Worm (Caenorhabditis elegans) whole organism, late embryonic: ENCODE data around the gene msp-81.

ENCODE experiments used
- K02D7.2 ChIP-seq: sonication (generic microtip); optimal IDR thresholded peaks from 2 replicates; lab custom pipeline; 2017; ENCODE audit warnings: mild to moderate bottlenecking, missing genetic modification characterization, missing compliant biosample characterization
- ceh-14 ChIP-seq: sonication (generic microtip); optimal IDR thresholded peaks from 2 replicates; lab custom pipeline; 2016; ENCODE audit warnings: missing genotype, missing genetic modification characterization, missing compliant biosample characterization
- ceh-19 ChIP-seq: fragments of 200-800 bp; sonication (Bioruptor generic); optimal IDR thresholded peaks from 2 replicates; lab custom pipeline; 2018; ENCODE audit warnings: mild to moderate bottlenecking, missing genetic modification characterization, missing compliant biosample characterization
- ceh-2 ChIP-seq: sonication (generic microtip); optimal IDR thresholded peaks from 2 replicates; lab custom pipeline; 2016; ENCODE audit warnings: missing genotype, missing genetic modification characterization, missing compliant biosample characterization
- ceh-22 ChIP-seq: sonication (generic microtip); optimal IDR thresholded peaks from 2 replicates; lab custom pipeline; 2017; ENCODE audit warnings: missing biosample characterization, missing genetic modification characterization
- ceh-31 ChIP-seq: sonication (generic microtip); optimal IDR thresholded peaks from 2 replicates; lab custom pipeline; 2016; ENCODE audit warnings: missing genetic modification characterization, missing compliant biosample characterization
- ceh-34 ChIP-seq: sonication (generic microtip); optimal IDR thresholded peaks from 2 replicates; lab custom pipeline; 2016; ENCODE audit warnings: mild to moderate bottlenecking, missing genetic modification characterization, missing compliant biosample characterization
- ceh-6 ChIP-seq: fragments of 200-800 bp; sonication (Bioruptor generic); optimal IDR thresholded peaks from 2 replicates; lab custom pipeline; 2018; ENCODE audit warnings: mild to moderate bottlenecking, missing genetic modification characterization, missing compliant biosample characterization
- che-1 ChIP-seq: sonication (generic microtip); optimal IDR thresholded peaks from 2 replicates; lab custom pipeline; 2016; ENCODE audit warnings: mild to moderate bottlenecking, missing genetic modification characterization, missing compliant biosample characterization
- dmd-4 ChIP-seq: sonication (generic microtip); optimal IDR thresholded peaks from 2 replicates; lab custom pipeline; 2016; ENCODE audit warnings: borderline replicate concordance, missing genetic modification characterization, missing compliant biosample characterization
- dve-1 ChIP-seq: sonication (generic microtip); optimal IDR thresholded peaks from 2 replicates; lab custom pipeline; 2017; ENCODE audit warnings: antibody characterized with exemption, mild to moderate bottlenecking, missing genetic modification characterization, missing compliant biosample characterization
- elt-2 ChIP-seq: sonication (generic microtip); optimal IDR thresholded peaks from 2 replicates; lab custom pipeline; 2016; ENCODE audit warnings: missing genetic modification reagents, missing genetic modification characterization, missing compliant biosample characterization
- fkh-6 ChIP-seq: sonication (generic microtip); optimal IDR thresholded peaks from 2 replicates; lab custom pipeline; 2016; ENCODE audit warnings: missing genetic modification characterization, missing compliant biosample characterization
- hlh-13 ChIP-seq: fragments of 200-800 bp; sonication (Bioruptor generic); optimal IDR thresholded peaks from 2 replicates; lab custom pipeline; 2018; ENCODE audit warnings: mild to moderate bottlenecking, missing genetic modification characterization, missing compliant biosample characterization
- hlh-15 ChIP-seq: sonication (generic microtip); optimal IDR thresholded peaks from 2 replicates; lab custom pipeline; 2016; ENCODE audit warnings: missing genetic modification characterization, missing compliant biosample characterization
- hlh-30 ChIP-seq: sonication (generic microtip); optimal IDR thresholded peaks from 2 replicates; lab custom pipeline; 2017; ENCODE audit warnings: antibody characterized with exemption, missing genetic modification characterization, missing compliant biosample characterization; ENCODE audit not compliant: insufficient read depth
- hlh-6 ChIP-seq: sonication (generic microtip); optimal IDR thresholded peaks from 2 replicates; lab custom pipeline; 2016; ENCODE audit warnings: missing genotype, missing genetic modification characterization, missing compliant biosample characterization
- hlh-8 ChIP-seq: sonication (generic microtip); optimal IDR thresholded peaks from 2 replicates; lab custom pipeline; 2016; ENCODE audit warnings: missing genotype, missing genetic modification characterization, missing compliant biosample characterization
- lin-11 ChIP-seq: fragments of 200-800 bp; sonication (Bioruptor generic); optimal IDR thresholded peaks from 2 replicates; lab custom pipeline; 2018; ENCODE audit warnings: mild to moderate bottlenecking, missing genetic modification characterization, missing compliant biosample characterization
- mec-3 ChIP-seq: sonication (generic microtip); optimal IDR thresholded peaks from 2 replicates; lab custom pipeline; 2016; ENCODE audit warnings: borderline replicate concordance, missing genetic modification characterization, missing compliant biosample characterization
- nhr-232 ChIP-seq: sonication (generic microtip); optimal IDR thresholded peaks from 2 replicates; lab custom pipeline; 2016; ENCODE audit warnings: missing genetic modification characterization, missing compliant biosample characterization
- pat-9 ChIP-seq: fragments of 200-800 bp; sonication (Bioruptor generic); optimal IDR thresholded peaks from 2 replicates; lab custom pipeline; 2018; ENCODE audit warnings: mild to moderate bottlenecking, missing genetic modification characterization, moderate library complexity, missing compliant biosample characterization
- pha-2 ChIP-seq: sonication (generic microtip); optimal IDR thresholded peaks from 2 replicates; lab custom pipeline; 2017; ENCODE audit warnings: mild to moderate bottlenecking, missing genetic modification characterization, missing compliant biosample characterization
- pha-4 ChIP-seq: fragments of 150-350 bp; optimal IDR thresholded peaks from 2 replicates; lab custom pipeline; 2018; ENCODE audit warnings: missing biosample characterization, missing genetic modification reagents, missing genetic modification characterization
- pros-1 ChIP-seq: fragments of 150-350 bp; optimal IDR thresholded peaks from 2 replicates; lab custom pipeline; 2014; ENCODE audit warnings: missing biosample characterization, missing genetic modification reagents, missing genetic modification characterization
- rnt-1 ChIP-seq: sonication (generic microtip); optimal IDR thresholded peaks from 2 replicates; lab custom pipeline; 2016; ENCODE audit warnings: missing genetic modification characterization, missing compliant biosample characterization
- sox-2 ChIP-seq: fragments of 200-800 bp; sonication (Bioruptor generic); IDR thresholded peaks from 2 replicates; pipeline ENCODE4 v1.3.6; 2022; ENCODE audit warnings: missing genetic modification reagents, missing genetic modification characterization, missing compliant biosample characterization
- sox-4 ChIP-seq: sonication (generic microtip); optimal IDR thresholded peaks from 2 replicates; lab custom pipeline; 2017; ENCODE audit warnings: mild to moderate bottlenecking, missing genetic modification characterization, inconsistent platforms, missing compliant biosample characterization
- syd-9 ChIP-seq: sonication (generic microtip); optimal IDR thresholded peaks from 2 replicates; lab custom pipeline; 2016; ENCODE audit warnings: mild to moderate bottlenecking, missing genetic modification characterization, moderate library complexity, missing compliant biosample characterization
- tbx-7 ChIP-seq: sonication (generic microtip); optimal IDR thresholded peaks from 2 replicates; lab custom pipeline; 2016; ENCODE audit warnings: missing genotype, missing genetic modification characterization, missing compliant biosample characterization
- unc-3 ChIP-seq, 2 experiments: fragments of 200-800 bp in 1 of 2; sonication (Bioruptor generic) in 1 of 2; sonication (generic microtip) in 1 of 2; conservative IDR thresholded peaks in 1 of 2; optimal IDR thresholded peaks in 1 of 2; 2 replicates each; pipeline versions ENCODE4 v1.3.6 to Lab custom; 2016 to 2022; ENCODE audit warnings: missing compliant biosample characterization in 2 of 2, missing genetic modification characterization in 2 of 2, missing genetic modification reagents in 1 of 2
- unc-42 ChIP-seq: sonication (generic microtip); optimal IDR thresholded peaks from 2 replicates; lab custom pipeline; 2016; ENCODE audit warnings: missing genotype, missing genetic modification characterization, missing compliant biosample characterization
- unc-55 ChIP-seq: sonication (generic microtip); optimal IDR thresholded peaks from 2 replicates; lab custom pipeline; 2017; ENCODE audit warnings: missing biosample characterization, missing genetic modification reagents, missing genetic modification characterization

msp-81 gene

ce11 chrIV:9811487-9811886 is 24.7 kb downstream of the msp-81 start:
- TF ChIP-seq ceh-22 (no peak), ceh-6 (GFP tag; lab: Kevin White, UChicago) (no peak), tbx-7 (tag; lab: Kevin White, UChicago) (no peak), dve-1 (tag; lab: Kevin White, UChicago) (no peak), unc-42 (tag; lab: Kevin White, UChicago) (no peak), sox-4 (tag; lab: Kevin White, UChicago) (no peak), rnt-1 (tag; lab: Kevin White, UChicago) (no peak), ceh-34 (tag; lab: Kevin White, UChicago) (no peak), ceh-31 (tag; lab: Kevin White, UChicago) (no peak), fkh-6 (no peak), sox-2 (GFP tag; lab: Robert Waterston, UW) (no peak), ceh-2 (tag; lab: Kevin White, UChicago) (no peak), hlh-30 (tag; lab: Kevin White, UChicago) (no peak), hlh-13 (GFP tag; lab: Kevin White, UChicago) (no peak), pros-1 (tag; lab: Kevin White, UChicago) (no peak), elt-2 (tag; lab: Kevin White, UChicago) (no peak), dmd-4 (tag; lab: Kevin White, UChicago) (no peak)

- TF ChIP-seq hlh-8 (tag; lab: Kevin White, UChicago) = no peak
- TF ChIP-seq elt-2 (tag; lab: Kevin White, UChicago) = no peak
- no peak for TF ChIP-seq syd-9 (tag; lab: Kevin White, UChicago)
- no peak for TF ChIP-seq lin-11 (tag; lab: Kevin White, UChicago)
- no peak for TF ChIP-seq pha-2 (tag; lab: Kevin White, UChicago)
- no peak for TF ChIP-seq unc-55 (GFP tag; lab: Kevin White, UChicago)
- no peak for TF ChIP-seq pha-4
- TF ChIP-seq ceh-19 (GFP tag; lab: Kevin White, UChicago) = no peak
- TF ChIP-seq ceh-14 = no peak
- TF ChIP-seq hlh-6 (tag; lab: Kevin White, UChicago) = no peak
- TF ChIP-seq hlh-15 (tag; lab: Kevin White, UChicago) = no peak
- TF ChIP-seq unc-3 (GFP tag; conservative IDR thresholded peaks at IDR 0.05; lab: Robert Waterston, UW) = no peak
- no peak for TF ChIP-seq unc-3 (tag; optimal IDR thresholded peaks at IDR 0.05; lab: Kevin White, UChicago)
- no peak for TF ChIP-seq K02D7.2 (tag; lab: Kevin White, UChicago)
- no peak for TF ChIP-seq pat-9 (tag; lab: Kevin White, UChicago)
- no peak for TF ChIP-seq nhr-232 (tag; lab: Kevin White, UChicago)
- TF ChIP-seq, all 69 proteins: peak for 0
These were observed 25.6 kb downstream of the msp-81 start, which contains the start of gene dct-15 for ce11 chrIV:9810633-9811032. TSS of gene dct-15 (minus strand) at chrIV:9810733.

ce11 chrIV:9803544-9803943 is 32.7 kb downstream of the msp-81 start:
- TF ChIP-seq unc-42 (tag; lab: Kevin White, UChicago) = peak; percentile 6
- TF ChIP-seq pros-1 (tag; lab: Kevin White, UChicago) = no peak

ce11 chrIV:9802711-9803110 is 33.5 kb downstream of the msp-81 start, which contains the start of gene fat-3:
TSS of gene fat-3 (plus strand) at chrIV:9803023.
- TF ChIP-seq mec-3 (tag; lab: Kevin White, UChicago) (no peak), elt-2 (tag; lab: Kevin White, UChicago) (no peak), dve-1 (tag; lab: Kevin White, UChicago) (no peak), ceh-19 (GFP tag; lab: Kevin White, UChicago) (no peak), nhr-232 (tag; lab: Kevin White, UChicago) (no peak), hlh-30 (tag; lab: Kevin White, UChicago) (no peak), K02D7.2 (tag; lab: Kevin White, UChicago) (no peak), hlh-6 (tag; lab: Kevin White, UChicago) (no peak), che-1 (tag; lab: Kevin White, UChicago) (no peak)
